Worm (Caenorhabditis elegans) whole organism, late embryonic: Measurements from ENCODE around the gene rpl-16.

ENCODE experiments used
- C08G9.2 ChIP-seq: sonication (generic microtip); optimal IDR thresholded peaks from 2 replicates; lab custom pipeline; 2016; ENCODE audit warnings: mild to moderate bottlenecking, missing genetic modification characterization, moderate library complexity, missing compliant biosample characterization
- C38D4.7 ChIP-seq: fragments of 200-800 bp; sonication (Bioruptor generic); optimal IDR thresholded peaks from 2 replicates; lab custom pipeline; 2018; ENCODE audit warnings: mild to moderate bottlenecking, missing genetic modification characterization, moderate library complexity, missing compliant biosample characterization
- F13H6.1 ChIP-seq: sonication (generic microtip); optimal IDR thresholded peaks from 2 replicates; lab custom pipeline; 2016; ENCODE audit warnings: missing genetic modification characterization, missing compliant biosample characterization
- K09A11.1 ChIP-seq: sonication (generic microtip); optimal IDR thresholded peaks from 2 replicates; lab custom pipeline; 2017; ENCODE audit warnings: antibody characterized with exemption, mild to moderate bottlenecking, missing genetic modification characterization, missing compliant biosample characterization; ENCODE audit not compliant: insufficient read depth
- ahr-1 ChIP-seq: sonication (generic microtip); optimal IDR thresholded peaks from 2 replicates; lab custom pipeline; 2016; ENCODE audit warnings: missing genetic modification characterization, missing compliant biosample characterization
- ama-1 ChIP-seq: fragments of 150-350 bp; optimal IDR thresholded peaks from 2 replicates; lab custom pipeline; 2014
- ceh-14 ChIP-seq: sonication (generic microtip); optimal IDR thresholded peaks from 2 replicates; lab custom pipeline; 2016; ENCODE audit warnings: missing genotype, missing genetic modification characterization, missing compliant biosample characterization
- ceh-19 ChIP-seq: fragments of 200-800 bp; sonication (Bioruptor generic); optimal IDR thresholded peaks from 2 replicates; lab custom pipeline; 2018; ENCODE audit warnings: mild to moderate bottlenecking, missing genetic modification characterization, missing compliant biosample characterization
- ceh-2 ChIP-seq: sonication (generic microtip); optimal IDR thresholded peaks from 2 replicates; lab custom pipeline; 2016; ENCODE audit warnings: missing genotype, missing genetic modification characterization, missing compliant biosample characterization
- ceh-24 ChIP-seq: sonication (generic microtip); optimal IDR thresholded peaks from 2 replicates; lab custom pipeline; 2016; ENCODE audit warnings: mild to moderate bottlenecking, missing genetic modification characterization, missing compliant biosample characterization
- ceh-30 ChIP-seq: fragments of 150-350 bp; optimal IDR thresholded peaks from 2 replicates; lab custom pipeline; 2014; ENCODE audit warnings: missing biosample characterization, missing genetic modification characterization
- ceh-31 ChIP-seq: sonication (generic microtip); optimal IDR thresholded peaks from 2 replicates; lab custom pipeline; 2016; ENCODE audit warnings: missing genetic modification characterization, missing compliant biosample characterization
- ceh-34 ChIP-seq: sonication (generic microtip); optimal IDR thresholded peaks from 2 replicates; lab custom pipeline; 2016; ENCODE audit warnings: mild to moderate bottlenecking, missing genetic modification characterization, missing compliant biosample characterization
- ceh-45 ChIP-seq: fragments of 200-800 bp; sonication (Bioruptor generic); IDR thresholded peaks from 2 replicates; pipeline ENCODE4 v1.3.6; 2022; ENCODE audit warnings: missing genetic modification reagents, missing genetic modification characterization, missing compliant biosample characterization
- ceh-48 ChIP-seq: sonication (generic microtip); optimal IDR thresholded peaks from 2 replicates; lab custom pipeline; 2016; ENCODE audit warnings: missing genetic modification characterization, inconsistent platforms, missing compliant biosample characterization
- ceh-9 ChIP-seq: sonication (generic microtip); optimal IDR thresholded peaks from 2 replicates; lab custom pipeline; 2016; ENCODE audit warnings: mild to moderate bottlenecking, missing genetic modification characterization, inconsistent platforms, missing compliant biosample characterization
- che-1 ChIP-seq: sonication (generic microtip); optimal IDR thresholded peaks from 2 replicates; lab custom pipeline; 2016; ENCODE audit warnings: mild to moderate bottlenecking, missing genetic modification characterization, missing compliant biosample characterization
- dve-1 ChIP-seq: sonication (generic microtip); optimal IDR thresholded peaks from 2 replicates; lab custom pipeline; 2017; ENCODE audit warnings: antibody characterized with exemption, mild to moderate bottlenecking, missing genetic modification characterization, missing compliant biosample characterization
- elt-2 ChIP-seq: sonication (generic microtip); optimal IDR thresholded peaks from 2 replicates; lab custom pipeline; 2016; ENCODE audit warnings: missing genetic modification reagents, missing genetic modification characterization, missing compliant biosample characterization
- elt-4 ChIP-seq: sonication (generic microtip); optimal IDR thresholded peaks from 2 replicates; lab custom pipeline; 2016; ENCODE audit warnings: missing genetic modification characterization, missing compliant biosample characterization
- fax-1 ChIP-seq: sonication (generic microtip); optimal IDR thresholded peaks from 2 replicates; lab custom pipeline; 2016; ENCODE audit warnings: missing genotype, missing genetic modification characterization, missing compliant biosample characterization
- fkh-10 ChIP-seq: fragments of 150-350 bp; optimal IDR thresholded peaks from 2 replicates; lab custom pipeline; 2014; ENCODE audit warnings: missing biosample characterization, missing genetic modification reagents, missing genetic modification characterization
- fkh-6 ChIP-seq: sonication (generic microtip); optimal IDR thresholded peaks from 2 replicates; lab custom pipeline; 2016; ENCODE audit warnings: missing genetic modification characterization, missing compliant biosample characterization
- gmeb-2 ChIP-seq: sonication (generic microtip); optimal IDR thresholded peaks from 2 replicates; lab custom pipeline; 2016; ENCODE audit warnings: missing genetic modification characterization, inconsistent platforms, missing compliant biosample characterization
- hlh-15 ChIP-seq: sonication (generic microtip); optimal IDR thresholded peaks from 2 replicates; lab custom pipeline; 2016; ENCODE audit warnings: missing genetic modification characterization, missing compliant biosample characterization
- hlh-30 ChIP-seq: sonication (generic microtip); optimal IDR thresholded peaks from 2 replicates; lab custom pipeline; 2017; ENCODE audit warnings: antibody characterized with exemption, missing genetic modification characterization, missing compliant biosample characterization; ENCODE audit not compliant: insufficient read depth
- lin-11 ChIP-seq: fragments of 200-800 bp; sonication (Bioruptor generic); optimal IDR thresholded peaks from 2 replicates; lab custom pipeline; 2018; ENCODE audit warnings: mild to moderate bottlenecking, missing genetic modification characterization, missing compliant biosample characterization
- madf-2 ChIP-seq: sonication (generic microtip); optimal IDR thresholded peaks from 2 replicates; lab custom pipeline; 2017; ENCODE audit warnings: missing genetic modification characterization, missing compliant biosample characterization
- nfya-1 ChIP-seq: sonication (generic microtip); optimal IDR thresholded peaks from 2 replicates; lab custom pipeline; 2017; ENCODE audit warnings: missing genetic modification characterization, mild to moderate bottlenecking, missing compliant biosample characterization, antibody characterized with exemption, moderate library complexity
- nhr-232 ChIP-seq: sonication (generic microtip); optimal IDR thresholded peaks from 2 replicates; lab custom pipeline; 2016; ENCODE audit warnings: missing genetic modification characterization, missing compliant biosample characterization
- npax-4 ChIP-seq: sonication (generic microtip); optimal IDR thresholded peaks from 2 replicates; lab custom pipeline; 2016; ENCODE audit warnings: missing genetic modification characterization, missing compliant biosample characterization
- pat-9 ChIP-seq: fragments of 200-800 bp; sonication (Bioruptor generic); optimal IDR thresholded peaks from 2 replicates; lab custom pipeline; 2018; ENCODE audit warnings: mild to moderate bottlenecking, missing genetic modification characterization, moderate library complexity, missing compliant biosample characterization
- pha-2 ChIP-seq: sonication (generic microtip); optimal IDR thresholded peaks from 2 replicates; lab custom pipeline; 2017; ENCODE audit warnings: mild to moderate bottlenecking, missing genetic modification characterization, missing compliant biosample characterization
- pha-4 ChIP-seq: fragments of 150-350 bp; optimal IDR thresholded peaks from 2 replicates; lab custom pipeline; 2018; ENCODE audit warnings: missing biosample characterization, missing genetic modification reagents, missing genetic modification characterization
- pqm-1 ChIP-seq: sonication (generic microtip); optimal IDR thresholded peaks from 2 replicates; lab custom pipeline; 2016; ENCODE audit warnings: missing genetic modification characterization, missing compliant biosample characterization
- ref-2 ChIP-seq: sonication (generic microtip); optimal IDR thresholded peaks from 2 replicates; lab custom pipeline; 2016; ENCODE audit warnings: missing genetic modification characterization, missing compliant biosample characterization
- rnt-1 ChIP-seq: sonication (generic microtip); optimal IDR thresholded peaks from 2 replicates; lab custom pipeline; 2016; ENCODE audit warnings: missing genetic modification characterization, missing compliant biosample characterization
- sox-4 ChIP-seq: sonication (generic microtip); optimal IDR thresholded peaks from 2 replicates; lab custom pipeline; 2017; ENCODE audit warnings: mild to moderate bottlenecking, missing genetic modification characterization, inconsistent platforms, missing compliant biosample characterization
- syd-9 ChIP-seq: sonication (generic microtip); optimal IDR thresholded peaks from 2 replicates; lab custom pipeline; 2016; ENCODE audit warnings: mild to moderate bottlenecking, missing genetic modification characterization, moderate library complexity, missing compliant biosample characterization
- tbx-2 ChIP-seq: sonication (generic microtip); optimal IDR thresholded peaks from 2 replicates; lab custom pipeline; 2016; ENCODE audit warnings: missing genetic modification characterization, missing compliant biosample characterization
- tbx-7 ChIP-seq: sonication (generic microtip); optimal IDR thresholded peaks from 2 replicates; lab custom pipeline; 2016; ENCODE audit warnings: missing genotype, missing genetic modification characterization, missing compliant biosample characterization
- ttx-3 ChIP-seq: sonication (generic microtip); optimal IDR thresholded peaks from 2 replicates; lab custom pipeline; 2016; ENCODE audit warnings: missing genetic modification reagents, missing genetic modification characterization, missing compliant biosample characterization
- unc-42 ChIP-seq: sonication (generic microtip); optimal IDR thresholded peaks from 2 replicates; lab custom pipeline; 2016; ENCODE audit warnings: missing genotype, missing genetic modification characterization, missing compliant biosample characterization
- unc-86 ChIP-seq: sonication (generic microtip); optimal IDR thresholded peaks from 2 replicates; lab custom pipeline; 2016; ENCODE audit warnings: missing genetic modification characterization, missing compliant biosample characterization
- zip-5 ChIP-seq: sonication (generic microtip); optimal IDR thresholded peaks from 2 replicates; lab custom pipeline; 2016; ENCODE audit warnings: missing genetic modification characterization, missing compliant biosample characterization
- ztf-16 ChIP-seq: sonication (generic microtip); optimal IDR thresholded peaks from 2 replicates; lab custom pipeline; 2017; ENCODE audit warnings: missing genetic modification characterization, missing compliant biosample characterization

Gene rpl-16

ce11 chrIII:3542105-3542504 is 38.7 kb upstream of the rpl-16 start:
- TF ChIP-seq unc-42 (tag; lab: Kevin White, UChicago) (peak; percentile 73), ceh-2 (tag; lab: Kevin White, UChicago) (no peak), ceh-31 (tag; lab: Kevin White, UChicago) (peak; percentile 55), nfya-1 (tag; lab: Kevin White, UChicago) (peak; percentile 23), elt-2 (tag; lab: Kevin White, UChicago) (no peak), npax-4 (tag; lab: Kevin White, UChicago) (no peak), fkh-10 (GFP tag; lab: Kevin White, UChicago) (no peak), ceh-48 (tag; lab: Kevin White, UChicago) (peak; percentile 58)

- TF ChIP-seq ttx-3 (tag; lab: Kevin White, UChicago) (no peak), npax-4 (tag; lab: Kevin White, UChicago) (no peak), gmeb-2 (tag; lab: Kevin White, UChicago) (no peak), ceh-9 (tag; lab: Kevin White, UChicago) (no peak), pqm-1 (tag; lab: Kevin White, UChicago) (no peak), ceh-14 (no peak), lin-11 (tag; lab: Kevin White, UChicago) (no peak), ceh-19 (no peak), zip-5 (tag; lab: Kevin White, UChicago) (no peak), hlh-30 (tag; lab: Kevin White, UChicago) (no peak), pha-2 (no peak)
- TF ChIP-seq, all 69 proteins: peak for 0
Observed at ce11 chrIII:3541539-3541938, 38.1 kb upstream of the rpl-16 start, which contains the start of gene ben-1. Gene ben-1, minus strand, starts transcription at chrIII:3541639.

- TF ChIP-seq ceh-9 (tag; lab: Kevin White, UChicago) (no peak), C08G9.2 (tag; lab: Kevin White, UChicago) (no peak), pha-4 (tag; lab: Kevin White, UChicago) (no peak), ceh-30 (tag; lab: Kevin White, UChicago) (no peak), hlh-15 (no peak), dve-1 (tag; lab: Kevin White, UChicago) (no peak), madf-2 (tag; lab: Kevin White, UChicago) (no peak)
Observed at ce11 chrIII:3541093-3541492, 37.7 kb upstream of the rpl-16 start.

- TF ChIP-seq rnt-1 (tag; lab: Kevin White, UChicago) (peak; percentile 48), sox-4 (no peak), pha-4 (tag; lab: Kevin White, UChicago) (no peak), C08G9.2 (tag; lab: Kevin White, UChicago) (peak; percentile 72), ceh-2 (tag; lab: Kevin White, UChicago) (peak; percentile 62), fax-1 (tag; lab: Kevin White, UChicago) (peak; percentile 66), dve-1 (tag; lab: Kevin White, UChicago) (no peak), ceh-9 (tag; lab: Kevin White, UChicago) (no peak), C38D4.7 (no peak), ceh-48 (tag; lab: Kevin White, UChicago) (no peak), pqm-1 (tag; lab: Kevin White, UChicago) (no peak), ztf-16 (tag; lab: Kevin White, UChicago) (peak; percentile 14), syd-9 (tag; lab: Kevin White, UChicago) (no peak), zip-5 (tag; lab: Kevin White, UChicago) (peak; percentile 64), ceh-30 (tag; lab: Kevin White, UChicago) (no peak), nhr-232 (no peak), ceh-34 (no peak), pat-9 (tag; lab: Kevin White, UChicago) (no peak), che-1 (tag; lab: Kevin White, UChicago) (no peak), tbx-2 (tag; lab: Kevin White, UChicago) (peak; percentile 89), ceh-45 (GFP tag; lab: Robert Waterston, UW) (no peak), ahr-1 (no peak), elt-4 (tag; lab: Kevin White, UChicago) (no peak), unc-86 (no peak), ama-1 (lab: Kevin White, UChicago) (no peak), tbx-7 (tag; lab: Kevin White, UChicago) (peak; percentile 70), fkh-6 (tag; lab: Kevin White, UChicago) (no peak), K09A11.1 (tag; lab: Kevin White, UChicago) (no peak), nfya-1 (tag; lab: Kevin White, UChicago) (no peak), F13H6.1 (tag; lab: Kevin White, UChicago) (no peak), ceh-24 (tag; lab: Kevin White, UChicago) (no peak), npax-4 (tag; lab: Kevin White, UChicago) (no peak), ref-2 (tag; lab: Kevin White, UChicago) (peak; percentile 60), elt-2 (tag; lab: Kevin White, UChicago) (peak; percentile 68)
Observed at ce11 chrIII:3540424-3540823, 37.0 kb upstream of the rpl-16 start.
